Worm (Caenorhabditis elegans) whole organism, L1 larva: ENCODE results near the gene gpa-4.

ENCODE experiments used
- C04F5.9 ChIP-seq: sonication (generic microtip); optimal IDR thresholded peaks from 2 replicates; lab custom pipeline; 2016; ENCODE audit warnings: missing genetic modification characterization, missing compliant biosample characterization
- C16A3.4 ChIP-seq: fragments of 150-350 bp; optimal IDR thresholded peaks from 2 replicates; lab custom pipeline; 2014; ENCODE audit warnings: missing biosample characterization, missing genetic modification characterization
- Y116A8C.19 ChIP-seq: sonication (generic microtip); optimal IDR thresholded peaks from 2 replicates; lab custom pipeline; 2016; ENCODE audit warnings: missing compliant biosample characterization, missing genetic modification characterization, borderline replicate concordance
- aha-1 ChIP-seq: fragments of 150-350 bp; optimal IDR thresholded peaks from 2 replicates; lab custom pipeline; 2014; ENCODE audit warnings: missing biosample characterization, missing genetic modification characterization
- alr-1 ChIP-seq: fragments of 200-800 bp; sonication (Bioruptor generic); optimal IDR thresholded peaks from 2 replicates; lab custom pipeline; 2018; ENCODE audit warnings: borderline replicate concordance, mild to moderate bottlenecking, missing genetic modification characterization, missing compliant biosample characterization
- aly-2 ChIP-seq: fragments of 150-350 bp; optimal IDR thresholded peaks from 2 replicates; lab custom pipeline; 2014; ENCODE audit warnings: missing biosample characterization, missing genetic modification characterization
- blmp-1 ChIP-seq: fragments of 150-350 bp; optimal IDR thresholded peaks from 2 replicates; lab custom pipeline; 2014; ENCODE audit warnings: missing biosample characterization, missing genetic modification characterization
- ceh-63 ChIP-seq: fragments of 200-800 bp; sonication (Bioruptor generic); optimal IDR thresholded peaks from 2 replicates; lab custom pipeline; 2018; ENCODE audit warnings: mild to moderate bottlenecking, missing genetic modification characterization, missing compliant biosample characterization
- ceh-8 ChIP-seq: fragments of 200-800 bp; sonication (Bioruptor generic); optimal IDR thresholded peaks from 2 replicates; lab custom pipeline; 2018; ENCODE audit warnings: mild to moderate bottlenecking, missing genetic modification characterization, moderate library complexity, missing compliant biosample characterization
- ceh-82 ChIP-seq, 3 experiments: fragments of 150-350 bp in 1 of 3; sonication (generic microtip) in 2 of 3; optimal IDR thresholded peaks; 2 replicates each; lab custom pipeline; 2014 to 2017; ENCODE audit warnings: missing biosample characterization in 3 of 3, missing genetic modification characterization in 3 of 3
- ceh-90 ChIP-seq: sonication (generic microtip); optimal IDR thresholded peaks from 2 replicates; lab custom pipeline; 2016; ENCODE audit warnings: missing genetic modification characterization, missing compliant biosample characterization
- efl-1 ChIP-seq, 4 experiments: fragments of 150-350 bp; optimal IDR thresholded peaks in 3 of 4; peaks in 1 of 4; 1 replicate in 1 of 4; 2 replicates in 3 of 4; lab custom pipeline; 2014; ENCODE audit warnings: missing biosample characterization in 2 of 4, missing genetic modification characterization in 2 of 4, missing genetic modification reagents in 2 of 4
- efl-3 ChIP-seq: fragments of 200-800 bp; sonication (Bioruptor generic); optimal IDR thresholded peaks from 2 replicates; lab custom pipeline; 2018; ENCODE audit warnings: mild to moderate bottlenecking, missing genetic modification characterization, missing compliant biosample characterization
- elt-2 ChIP-seq: sonication (generic microtip); optimal IDR thresholded peaks from 2 replicates; lab custom pipeline; 2016; ENCODE audit warnings: missing genetic modification characterization, mild to moderate bottlenecking, inconsistent platforms, missing compliant biosample characterization, missing genetic modification reagents
- ets-5 ChIP-seq: fragments of 200-800 bp; sonication (Bioruptor generic); IDR thresholded peaks from 2 replicates; pipeline ENCODE4 v1.3.6; 2022; ENCODE audit warnings: missing genetic modification characterization, missing compliant biosample characterization
- fkh-10 ChIP-seq: sonication (generic microtip); optimal IDR thresholded peaks from 2 replicates; lab custom pipeline; 2017; ENCODE audit warnings: missing biosample characterization, missing genetic modification reagents, missing genetic modification characterization
- fkh-4 ChIP-seq: sonication (generic microtip); optimal IDR thresholded peaks from 2 replicates; lab custom pipeline; 2016; ENCODE audit warnings: missing compliant biosample characterization, missing genetic modification characterization, borderline replicate concordance
- grh-1 ChIP-seq: fragments of 200-800 bp; sonication (Bioruptor generic); IDR thresholded peaks from 2 replicates; pipeline ENCODE4 v1.3.6; 2022; ENCODE audit warnings: missing genetic modification reagents, missing genetic modification characterization, missing compliant biosample characterization
- hlh-17 ChIP-seq: fragments of 200-800 bp; sonication (Bioruptor generic); optimal IDR thresholded peaks from 2 replicates; lab custom pipeline; 2018; ENCODE audit warnings: missing genetic modification characterization, mild to moderate bottlenecking, missing compliant biosample characterization, moderate library complexity, borderline replicate concordance
- hlh-4 ChIP-seq: sonication (generic microtip); optimal IDR thresholded peaks from 2 replicates; lab custom pipeline; 2016; ENCODE audit warnings: mild to moderate bottlenecking, missing genetic modification characterization, missing compliant biosample characterization
- hpl-2 ChIP-seq: fragments of 150-350 bp; optimal IDR thresholded peaks from 2 replicates; lab custom pipeline; 2014; ENCODE audit warnings: missing biosample characterization, missing genetic modification reagents, missing genetic modification characterization
- isw-1 ChIP-seq: fragments of 200-800 bp; sonication (Bioruptor generic); IDR thresholded peaks from 2 replicates; pipeline ENCODE4 v1.3.6; 2022; ENCODE audit warnings: missing genetic modification characterization, missing compliant biosample characterization
- lin-15B ChIP-seq: fragments of 150-350 bp; sonication (generic microtip); optimal IDR thresholded peaks from 3 replicates; lab custom pipeline; 2014; ENCODE audit warnings: missing biosample characterization, missing genetic modification characterization
- lin-35 ChIP-seq, 2 experiments: fragments of 150-350 bp; optimal IDR thresholded peaks; 2 replicates each; lab custom pipeline; 2014; ENCODE audit warnings: missing biosample characterization in 2 of 2, missing genetic modification characterization in 2 of 2, missing genetic modification reagents in 2 of 2
- lin-39 ChIP-seq: fragments of 150-350 bp; optimal IDR thresholded peaks from 2 replicates; lab custom pipeline; 2014; ENCODE audit warnings: missing biosample characterization, missing genetic modification reagents, missing genetic modification characterization
- lir-3 ChIP-seq: sonication (generic microtip); optimal IDR thresholded peaks from 2 replicates; lab custom pipeline; 2016; ENCODE audit warnings: mild to moderate bottlenecking, missing genetic modification characterization, moderate library complexity, missing compliant biosample characterization; ENCODE audit not compliant: poor library complexity
- lsy-2 ChIP-seq, 2 experiments: fragments of 150-350 bp; optimal IDR thresholded peaks; 2 replicates each; lab custom pipeline; 2014; ENCODE audit warnings: missing biosample characterization in 2 of 2, missing genetic modification characterization in 2 of 2
- mab-9 ChIP-seq: fragments of 200-800 bp; sonication (Bioruptor generic); IDR thresholded peaks from 2 replicates; pipeline ENCODE4 v1.3.6; 2022; ENCODE audit warnings: missing genetic modification reagents, missing genetic modification characterization, missing compliant biosample characterization
- mdl-1 ChIP-seq, 2 experiments: fragments of 150-350 bp; optimal IDR thresholded peaks; 2 replicates each; lab custom pipeline; 2014 to 2017; ENCODE audit warnings: missing biosample characterization in 2 of 2, missing genetic modification characterization in 2 of 2, inconsistent platforms in 1 of 2
- mep-1 ChIP-seq: fragments of 150-350 bp; optimal IDR thresholded peaks from 2 replicates; lab custom pipeline; 2014; ENCODE audit warnings: missing biosample characterization, missing genetic modification characterization
- nhr-12 ChIP-seq: sonication (generic microtip); optimal IDR thresholded peaks from 2 replicates; lab custom pipeline; 2017; ENCODE audit warnings: missing biosample characterization, missing genetic modification characterization
- nhr-237 ChIP-seq: fragments of 150-350 bp; optimal IDR thresholded peaks from 2 replicates; lab custom pipeline; 2014; ENCODE audit warnings: missing biosample characterization, missing genetic modification characterization
- nhr-28 ChIP-seq: fragments of 150-350 bp; optimal IDR thresholded peaks from 2 replicates; lab custom pipeline; 2014; ENCODE audit warnings: missing biosample characterization, missing genetic modification characterization
- nhr-47 ChIP-seq: sonication (generic microtip); optimal IDR thresholded peaks from 2 replicates; lab custom pipeline; 2016; ENCODE audit warnings: mild to moderate bottlenecking, missing genetic modification characterization, moderate library complexity, missing compliant biosample characterization
- nhr-71 ChIP-seq: sonication (generic microtip); optimal IDR thresholded peaks from 2 replicates; lab custom pipeline; 2016; ENCODE audit warnings: mild to moderate bottlenecking, missing genetic modification characterization, moderate library complexity, missing compliant biosample characterization
- nhr-76 ChIP-seq: sonication (generic microtip); optimal IDR thresholded peaks from 2 replicates; lab custom pipeline; 2017; ENCODE audit warnings: missing biosample characterization, missing genetic modification characterization
- nhr-77 ChIP-seq: fragments of 150-350 bp; optimal IDR thresholded peaks from 2 replicates; lab custom pipeline; 2014; ENCODE audit warnings: missing biosample characterization, missing genetic modification characterization
- nhr-84 ChIP-seq: sonication (generic microtip); optimal IDR thresholded peaks from 2 replicates; lab custom pipeline; 2017; ENCODE audit warnings: missing biosample characterization, missing genetic modification characterization
- pax-3 ChIP-seq: fragments of 200-800 bp; sonication (Bioruptor generic); optimal IDR thresholded peaks from 2 replicates; lab custom pipeline; 2018; ENCODE audit warnings: mild to moderate bottlenecking, missing genetic modification characterization, moderate library complexity, missing compliant biosample characterization
- pqm-1 ChIP-seq: sonication (generic microtip); optimal IDR thresholded peaks from 3 replicates; lab custom pipeline; 2017; ENCODE audit warnings: missing biosample characterization, missing genetic modification characterization
- rnt-1 ChIP-seq: sonication (generic microtip); optimal IDR thresholded peaks from 2 replicates; lab custom pipeline; 2016; ENCODE audit warnings: mild to moderate bottlenecking, missing genetic modification characterization, moderate library complexity, missing compliant biosample characterization
- skn-1 ChIP-seq: fragments of 150-350 bp; optimal IDR thresholded peaks from 2 replicates; lab custom pipeline; 2014; ENCODE audit warnings: missing biosample characterization, missing genetic modification characterization
- snpc-4 ChIP-seq: fragments of 150-350 bp; optimal IDR thresholded peaks from 2 replicates; lab custom pipeline; 2014; ENCODE audit warnings: missing biosample characterization, missing genetic modification characterization
- sptf-1 ChIP-seq: fragments of 150-350 bp; optimal IDR thresholded peaks from 2 replicates; lab custom pipeline; 2014; ENCODE audit warnings: missing biosample characterization, missing genetic modification characterization
- tbx-2 ChIP-seq: sonication (generic microtip); optimal IDR thresholded peaks from 2 replicates; lab custom pipeline; 2016; ENCODE audit warnings: missing genetic modification characterization, missing compliant biosample characterization
- tlp-1 ChIP-seq: fragments of 150-350 bp; optimal IDR thresholded peaks from 2 replicates; lab custom pipeline; 2014; ENCODE audit warnings: missing biosample characterization, missing genetic modification characterization
- unc-30 ChIP-seq: sonication (generic microtip); optimal IDR thresholded peaks from 2 replicates; lab custom pipeline; 2017; ENCODE audit warnings: missing biosample characterization, missing genetic modification characterization
- unc-98 ChIP-seq: fragments of 200-800 bp; sonication (Bioruptor generic); IDR thresholded peaks from 2 replicates; pipeline ENCODE4 v1.3.6; 2022; ENCODE audit warnings: missing genetic modification characterization, missing compliant biosample characterization
- vab-15 ChIP-seq: sonication (generic microtip); optimal IDR thresholded peaks from 2 replicates; lab custom pipeline; 2017; ENCODE audit warnings: missing genotype, mild to moderate bottlenecking, missing genetic modification characterization, missing compliant biosample characterization
- xbp-1 ChIP-seq: sonication (generic microtip); optimal IDR thresholded peaks from 2 replicates; lab custom pipeline; 2016; ENCODE audit warnings: missing genetic modification characterization, missing compliant biosample characterization
- ztf-11 ChIP-seq, 2 experiments: sonication (generic microtip); optimal IDR thresholded peaks; 2 replicates each; lab custom pipeline; 2016 to 2017; ENCODE audit warnings: missing genetic modification characterization in 2 of 2, missing biosample characterization in 1 of 2, missing compliant biosample characterization in 1 of 2
- ztf-4 ChIP-seq: fragments of 150-350 bp; optimal IDR thresholded peaks from 2 replicates; lab custom pipeline; 2014; ENCODE audit warnings: missing biosample characterization, missing genetic modification characterization

gpa-4 gene

DNA sequence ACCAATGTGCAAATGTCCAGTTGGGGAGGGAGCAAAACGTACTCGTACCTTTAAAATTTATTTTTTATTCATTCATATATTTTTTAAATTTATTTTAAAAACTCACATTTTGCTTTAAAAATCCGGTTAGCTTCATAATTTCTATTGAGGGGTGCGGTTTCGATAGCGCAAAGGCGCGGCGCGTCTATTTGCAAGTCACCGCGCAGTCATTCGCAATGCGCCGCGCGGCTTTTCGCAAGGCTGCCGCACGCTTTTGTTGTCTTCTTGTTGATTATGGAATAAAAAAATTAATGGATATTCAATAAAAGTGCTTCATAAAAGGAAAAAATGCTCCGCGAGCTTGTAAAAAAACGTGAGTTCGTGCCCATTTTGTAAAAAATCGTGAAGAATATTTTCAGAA, 11.2 kb upstream of the gpa-4 start, which contains the start of the genes ears-2 and uncp-18 (continued):
- peak; percentile 76 for TF ChIP-seq efl-3 (GFP tag; lab: Kevin White, UChicago)
- TF ChIP-seq unc-98 (GFP tag; lab: Robert Waterston, UW): peak; percentile 26; the same call in 1 of the 2 replicates
- TF ChIP-seq mep-1: peak; percentile 87
- peak; percentile 64; the same call in 1 of the 2 replicates for TF ChIP-seq mab-9 (GFP tag; lab: Robert Waterston, UW)
- no peak for TF ChIP-seq ceh-63 (GFP tag; lab: Kevin White, UChicago)
- TF ChIP-seq hlh-4 (tag; lab: Kevin White, UChicago): peak; percentile 32
- no peak for TF ChIP-seq aha-1
- TF ChIP-seq ets-5 (GFP tag; lab: Robert Waterston, UW): no peak
- peak; percentile 89 for TF ChIP-seq pax-3 (tag; lab: Kevin White, UChicago)
- TF ChIP-seq lin-35 (GFP tag; optimal IDR thresholded peaks at IDR 0.05; lab: Kevin White, UChicago): peak; percentile 73 to 80
- TF ChIP-seq blmp-1 (tag; lab: Kevin White, UChicago): peak; percentile 77
- TF ChIP-seq elt-2 (tag; lab: Kevin White, UChicago): peak; percentile 74
- TF ChIP-seq snpc-4 (tag; lab: Kevin White, UChicago): peak; percentile 83
- TF ChIP-seq grh-1 (GFP tag; lab: Robert Waterston, UW): peak; percentile 79
- TF ChIP-seq ceh-82 (tag; optimal IDR thresholded peaks at IDR 0.05; lab: Kevin White, UChicago): peak; percentile 89 to 95 (median 92)
- TF ChIP-seq pqm-1 (tag; lab: Kevin White, UChicago): no peak
- peak; percentile 60 for TF ChIP-seq hpl-2 (GFP tag; lab: Kevin White, UChicago)
- TF ChIP-seq sptf-1 (tag; lab: Kevin White, UChicago): no peak
- TF ChIP-seq ceh-8 (GFP tag; lab: Kevin White, UChicago): peak; percentile 77
- TF ChIP-seq lin-39 (tag; lab: Kevin White, UChicago): peak; percentile 63
- TF ChIP-seq ztf-4: peak; percentile 92
- TF ChIP-seq tbx-2 (tag; lab: Kevin White, UChicago): peak; percentile 93
- TF ChIP-seq nhr-84: no peak
- TF ChIP-seq rnt-1 (tag; lab: Kevin White, UChicago): peak; percentile 97
- peak; percentile 86 for TF ChIP-seq lir-3 (tag; lab: Kevin White, UChicago)
- peak; percentile 78 for TF ChIP-seq fkh-10
- TF ChIP-seq fkh-4 (tag; lab: Kevin White, UChicago): peak; percentile 56
- peak; percentile 93 for TF ChIP-seq nhr-47 (tag; lab: Kevin White, UChicago)
- TF ChIP-seq ceh-90 (tag; lab: Kevin White, UChicago): peak; percentile 49
- TF ChIP-seq Y116A8C.19 (tag; lab: Kevin White, UChicago): peak; percentile 7
- TF ChIP-seq vab-15: peak; percentile 87
- TF ChIP-seq alr-1 (tag; lab: Kevin White, UChicago): no peak
- TF ChIP-seq nhr-237 (tag; lab: Kevin White, UChicago): peak; percentile 41
- peak; percentile 80 for TF ChIP-seq isw-1 (GFP tag; lab: Robert Waterston, UW)
- TF ChIP-seq xbp-1 (tag; lab: Kevin White, UChicago): peak; percentile 92
- no peak for TF ChIP-seq nhr-28 (tag; lab: Kevin White, UChicago)
- no peak for TF ChIP-seq aly-2 (tag; lab: Kevin White, UChicago)
- peak; percentile 94 for TF ChIP-seq C16A3.4 (tag; lab: Kevin White, UChicago)
- TF ChIP-seq nhr-71 (tag; lab: Kevin White, UChicago): peak; percentile 95
- no peak for TF ChIP-seq nhr-76
- peak; percentile 73 for TF ChIP-seq C04F5.9 (tag; lab: Kevin White, UChicago)
- peak in 1 of 2 experiments; percentile 96 for TF ChIP-seq ztf-11 (tag; optimal IDR thresholded peaks at IDR 0.05; lab: Kevin White, UChicago)
- peak; percentile 80 to 81 for TF ChIP-seq efl-1 (optimal IDR thresholded peaks at IDR 0.05; lab: Kevin White, UChicago)
- TF ChIP-seq efl-1 (GFP tag; optimal IDR thresholded peaks at IDR 0.05 in 1 of 2; lab: Kevin White, UChicago): peak; percentile 69 to 98
- TF ChIP-seq mdl-1 (tag; optimal IDR thresholded peaks at IDR 0.05; lab: Kevin White, UChicago): peak in 1 of 2 experiments; percentile 64
- TF ChIP-seq skn-1 (tag; lab: Kevin White, UChicago): peak; percentile 95
- no peak for TF ChIP-seq nhr-77
- no peak for TF ChIP-seq hlh-17
- peak; percentile 94 for TF ChIP-seq lsy-2 (tag; optimal IDR thresholded peaks at IDR 0.05; lab: Kevin White, UChicago)
- no peak for TF ChIP-seq tlp-1 (tag; lab: Kevin White, UChicago)
- no peak for TF ChIP-seq nhr-12
- no peak for TF ChIP-seq unc-30
- TF ChIP-seq lin-15B (tag; lab: Kevin White, UChicago): peak; percentile 63
